Worm (Caenorhabditis elegans) whole organism, midembryonic: Measurements from ENCODE around the gene cdh-12.
A peak's percentile ranks its signal among the peaks of the same experiment; 100 is the strongest.

ENCODE experiments used
- T22C8.4 ChIP-seq: fragments of 200-800 bp; sonication (Bioruptor generic); IDR thresholded peaks from 2 replicates; pipeline ENCODE4 v1.3.6; 2022; ENCODE audit warnings: missing genetic modification characterization, missing compliant biosample characterization
- flt-1 ChIP-seq: fragments of 200-800 bp; sonication (Bioruptor generic); IDR thresholded peaks from 2 replicates; pipeline ENCODE4 v1.3.6; 2022; ENCODE audit warnings: missing genetic modification characterization, missing compliant biosample characterization
- klf-2 ChIP-seq: fragments of 200-800 bp; sonication (Bioruptor generic); conservative IDR thresholded peaks from 2 replicates; pipeline ENCODE4 v1.3.6; 2022; ENCODE audit warnings: missing genetic modification reagents, missing genetic modification characterization, missing compliant biosample characterization
- ztf-23 ChIP-seq: fragments of 200-800 bp; sonication (Bioruptor generic); IDR thresholded peaks from 2 replicates; pipeline ENCODE4 v1.3.6; 2022; ENCODE audit warnings: missing genetic modification reagents, missing genetic modification characterization, missing compliant biosample characterization

- TF ChIP-seq ztf-23 (GFP tag; lab: Robert Waterston, UW): no peak
- TF ChIP-seq flt-1 (GFP tag; lab: Robert Waterston, UW): no peak
- TF ChIP-seq klf-2: no peak
- TF ChIP-seq T22C8.4 (GFP tag; lab: Robert Waterston, UW): peak; percentile 82
These were observed 55.2 kb downstream of the cdh-12 start for ce11 chrIII:1207027-1207426.
